Worm (Caenorhabditis elegans) whole organism, young adult: Measurements from ENCODE around the gene mog-4.

Source experiments
- ama-1 ChIP-seq, 3 experiments: fragments of 150-350 bp in 1 of 3; sonication (generic microtip) in 2 of 3; optimal IDR thresholded peaks; 2 replicates each; lab custom pipeline; 2014 to 2018; ENCODE audit warnings: missing biosample characterization in 2 of 3, missing genetic modification characterization in 2 of 3, missing genetic modification reagents in 2 of 3
- lin-26 ChIP-seq: fragments of 200-800 bp; sonication (Bioruptor generic); IDR thresholded peaks from 2 replicates; pipeline ENCODE4 v1.3.6; 2022; ENCODE audit warnings: missing genetic modification reagents, missing genetic modification characterization, missing compliant biosample characterization
- pha-4 ChIP-seq: fragments of 150-350 bp; sonication (generic microtip); optimal IDR thresholded peaks from 2 replicates; lab custom pipeline; 2014; ENCODE audit warnings: missing biosample characterization, missing genetic modification reagents, missing genetic modification characterization

DNA sequence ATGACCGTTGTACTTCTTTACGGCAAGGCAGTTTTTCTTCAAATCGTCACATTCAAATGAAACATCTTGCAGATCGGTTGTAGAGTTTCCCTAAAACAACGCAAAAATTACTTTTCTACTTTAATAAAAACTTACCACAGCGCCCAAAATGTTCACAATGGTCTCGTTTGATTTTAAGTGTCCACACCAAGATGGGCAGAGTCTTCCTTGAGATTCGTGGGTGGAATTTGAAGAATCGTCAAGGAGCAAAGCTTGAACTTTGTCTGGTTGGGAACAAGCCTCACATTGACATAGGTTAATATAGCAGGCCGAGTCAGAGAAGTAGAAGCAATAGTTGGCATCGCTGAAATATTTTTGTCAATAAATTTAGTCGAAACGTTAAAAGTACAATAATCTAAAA lies 43.6 kb upstream of the mog-4 start:
- no peak for TF ChIP-seq ama-1 (optimal IDR thresholded peaks at IDR 0.05; lab: Kevin White, UChicago)
- no peak for TF ChIP-seq ama-1 (GFP tag; optimal IDR thresholded peaks at IDR 0.05; lab: Kevin White, UChicago)
- no peak for TF ChIP-seq pha-4 (tag; lab: Kevin White, UChicago)
- no peak for TF ChIP-seq lin-26 (GFP tag; lab: Robert Waterston, UW)
